Worm (Caenorhabditis elegans) whole organism, L2 larva: ENCODE data around the gene F54D8.10.

ENCODE experiments used
- F13H6.1 ChIP-seq: sonication (generic microtip); optimal IDR thresholded peaks from 2 replicates; lab custom pipeline; 2016; ENCODE audit warnings: missing genetic modification characterization, missing compliant biosample characterization
- R02D3.7 ChIP-seq: fragments of 150-350 bp; optimal IDR thresholded peaks from 2 replicates; lab custom pipeline; 2014; ENCODE audit warnings: missing biosample characterization, missing genetic modification characterization
- ceh-82 ChIP-seq: fragments of 150-350 bp; optimal IDR thresholded peaks from 2 replicates; lab custom pipeline; 2014; ENCODE audit warnings: missing biosample characterization, missing genetic modification characterization
- elt-3 ChIP-seq: sonication (generic microtip); optimal IDR thresholded peaks from 2 replicates; lab custom pipeline; 2017; ENCODE audit warnings: missing biosample characterization, missing genetic modification characterization
- lin-13 ChIP-seq: fragments of 150-350 bp; optimal IDR thresholded peaks from 2 replicates; lab custom pipeline; 2014; ENCODE audit warnings: missing biosample characterization, missing genetic modification reagents, missing genetic modification characterization
- nhr-6 ChIP-seq: fragments of 150-350 bp; optimal IDR thresholded peaks from 2 replicates; lab custom pipeline; 2014; ENCODE audit warnings: missing biosample characterization, missing genetic modification characterization
- sma-9 ChIP-seq, 2 experiments: fragments of 150-350 bp in 1 of 2; sonication (generic microtip) in 1 of 2; optimal IDR thresholded peaks; 2 replicates each; lab custom pipeline; 2014 to 2016; ENCODE audit warnings: missing genetic modification characterization in 2 of 2, mild to moderate bottlenecking in 1 of 2, missing biosample characterization in 1 of 2, missing compliant biosample characterization in 1 of 2, missing genetic modification reagents in 1 of 2, moderate library complexity in 1 of 2

ce11 chrIII:5083304-5083703 is 11.3 kb upstream of the F54D8.10 start:
- no peak for TF ChIP-seq R02D3.7
- no peak for TF ChIP-seq lin-13
- TF ChIP-seq sma-9 (GFP tag; optimal IDR thresholded peaks at IDR 0.05; lab: Kevin White, UChicago), result no peak
- no peak for TF ChIP-seq sma-9 (tag; optimal IDR thresholded peaks at IDR 0.05; lab: Kevin White, UChicago)
- no peak for TF ChIP-seq elt-3 (tag; lab: Kevin White, UChicago)
- no peak for TF ChIP-seq nhr-6 (tag; lab: Kevin White, UChicago)
- TF ChIP-seq F13H6.1, result no peak
- no peak for TF ChIP-seq ceh-82
